Worm (Caenorhabditis elegans) whole organism, midembryonic: ENCODE results near the gene clp-6.

Experiments
- klf-2 ChIP-seq: fragments of 200-800 bp; sonication (Bioruptor generic); conservative IDR thresholded peaks from 2 replicates; pipeline ENCODE4 v1.3.6; 2022; ENCODE audit warnings: missing genetic modification reagents, missing genetic modification characterization, missing compliant biosample characterization
- ztf-23 ChIP-seq: fragments of 200-800 bp; sonication (Bioruptor generic); IDR thresholded peaks from 2 replicates; pipeline ENCODE4 v1.3.6; 2022; ENCODE audit warnings: missing genetic modification reagents, missing genetic modification characterization, missing compliant biosample characterization

- TF ChIP-seq ztf-23 (GFP tag; lab: Robert Waterston, UW) = no peak
- TF ChIP-seq klf-2 (GFP tag; lab: Robert Waterston, UW) = no peak
Measured at ce11 chrIV:1409941-1410340, 24.9 kb downstream of the clp-6 start, which contains the start of gene rpc-11.
